Fruit fly (Drosophila melanogaster): ENCODE results near the gene CG11122.
A peak's percentile ranks its signal among the peaks of the same experiment; 100 is the strongest.

The CG11122 gene

DNA sequence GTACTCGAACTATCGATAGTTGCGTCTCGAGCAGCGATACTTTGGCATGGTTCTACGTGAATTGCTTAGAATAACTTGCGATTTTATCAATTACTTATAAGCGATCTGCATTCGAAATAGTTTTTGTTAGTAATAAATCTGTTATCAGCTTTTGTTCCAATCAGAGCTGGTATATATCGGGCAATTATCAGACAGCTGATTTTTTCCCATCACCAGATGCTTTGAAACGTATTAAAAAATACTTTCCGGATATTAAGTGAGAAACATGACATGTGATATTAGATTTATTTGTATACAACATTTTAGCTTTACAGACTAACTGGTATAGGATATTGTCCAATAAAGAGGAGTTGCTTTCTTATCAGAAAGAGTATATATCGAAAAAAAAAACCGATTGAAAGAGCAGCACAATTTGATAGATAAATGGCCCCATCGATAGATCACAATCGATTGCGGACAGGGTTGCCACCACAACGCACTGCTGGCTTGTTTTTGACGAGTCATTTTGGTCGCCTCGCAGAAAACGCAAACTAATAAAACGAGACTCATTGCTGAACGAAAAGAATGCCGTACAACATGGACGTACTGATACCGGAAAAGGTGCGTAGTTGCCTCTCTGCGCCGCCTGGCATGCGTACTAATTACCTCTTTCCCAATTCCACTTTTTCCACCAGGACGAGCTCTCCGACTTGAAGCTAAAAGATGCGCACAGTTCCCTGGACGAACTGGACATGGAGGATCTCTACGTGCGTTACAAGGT, 403 bp upstream of the CG11122 start, which contains the start of gene Rpt3 (continued):
- no peak for TF ChIP-seq Taf1 (GFP tag; IDR thresholded peaks at IDR 0.05)
- 0 out of 2 replicates have a peak, but pooled peaks have one; percentile 18 for TF ChIP-seq CG9932 (GFP tag; IDR thresholded peaks at IDR 0.05)
- TF ChIP-seq pb (GFP tag; optimal IDR thresholded peaks at IDR 0.05): no peak
- TF ChIP-seq ham (GFP tag; IDR thresholded peaks at IDR 0.05): no peak
- TF ChIP-seq Six4 (GFP tag; optimal IDR thresholded peaks at IDR 0.05): no peak
- no peak for TF ChIP-seq CG3838 (GFP tag; optimal IDR thresholded peaks at IDR 0.05)
- no peak for TF ChIP-seq CG32767 (GFP tag; IDR thresholded peaks at IDR 0.05)
- no peak for TF ChIP-seq NFAT (GFP tag; IDR thresholded peaks at IDR 0.05)
- no peak for TF ChIP-seq CG15514 (GFP tag; optimal IDR thresholded peaks at IDR 0.05)
- TF ChIP-seq pfk (GFP tag; optimal IDR thresholded peaks at IDR 0.05): no peak
- no peak for TF ChIP-seq Hr3 (GFP tag; optimal IDR thresholded peaks at IDR 0.05)
- no peak for TF ChIP-seq Atf3 (GFP tag; optimal IDR thresholded peaks at IDR 0.05)
- no peak for TF ChIP-seq CG2889 (GFP tag; IDR thresholded peaks at IDR 0.05)
- TF ChIP-seq CG17829 (tag; optimal IDR thresholded peaks at IDR 0.05): no peak
- no peak for TF ChIP-seq CG33557 (GFP tag; optimal IDR thresholded peaks at IDR 0.05)
- no peak for TF ChIP-seq Dip2 (GFP tag; IDR thresholded peaks at IDR 0.05)
- no peak for TF ChIP-seq Hr78 (GFP tag; optimal IDR thresholded peaks at IDR 0.05)
- no peak for TF ChIP-seq kni (GFP tag; optimal IDR thresholded peaks at IDR 0.05)
- no peak for TF ChIP-seq eve (GFP tag; optimal IDR thresholded peaks at IDR 0.05)
- no peak for TF ChIP-seq CG1792 (GFP tag; optimal IDR thresholded peaks at IDR 0.05)
- TF ChIP-seq cg (GFP tag; optimal IDR thresholded peaks at IDR 0.05): no peak
- TF ChIP-seq wek (GFP tag; optimal IDR thresholded peaks at IDR 0.05): no peak
- peak; percentile 32 for TF ChIP-seq grn (GFP tag; optimal IDR thresholded peaks at IDR 0.05)
- TF ChIP-seq CG17385 (GFP tag; optimal IDR thresholded peaks at IDR 0.05): no peak
- no peak for TF ChIP-seq cad (GFP tag; optimal IDR thresholded peaks at IDR 0.05)
- TF ChIP-seq CG5180 (GFP tag; optimal IDR thresholded peaks at IDR 0.05): no peak
- peak; percentile 78 for TF ChIP-seq CG13287 (GFP tag; IDR thresholded peaks at IDR 0.05; ENCODE audit: partially characterized antibody)
- TF ChIP-seq Mrtf (GFP tag; IDR thresholded peaks at IDR 0.05): no peak
- TF ChIP-seq gem (tag; optimal IDR thresholded peaks at IDR 0.05): no peak
- no peak for TF ChIP-seq CG10543 (GFP tag; optimal IDR thresholded peaks at IDR 0.05)
- no peak for TF ChIP-seq CG9817 (tag; optimal IDR thresholded peaks at IDR 0.05)
- no peak for TF ChIP-seq CG12769 (tag; optimal IDR thresholded peaks at IDR 0.05)
- TF ChIP-seq zfh2 (GFP tag; optimal IDR thresholded peaks at IDR 0.05): no peak
- TF ChIP-seq ftz-f1 (GFP tag; optimal IDR thresholded peaks at IDR 0.05): no peak
- peak; percentile 43 for TF ChIP-seq YL-1 (GFP tag; optimal IDR thresholded peaks at IDR 0.05)
- TF ChIP-seq jing (GFP tag; optimal IDR thresholded peaks at IDR 0.05): no peak
- no peak for TF ChIP-seq CG31365 (tag; optimal IDR thresholded peaks at IDR 0.05)
- no peak for TF ChIP-seq Nf-YA (GFP tag; IDR thresholded peaks at IDR 0.05)
- no peak for TF ChIP-seq CG12104 (GFP tag; optimal IDR thresholded peaks at IDR 0.05)
- TF ChIP-seq tio (GFP tag; optimal IDR thresholded peaks at IDR 0.05): no peak
- 0 out of 3 replicates have a peak, but pooled peaks have one; percentile 12 for TF ChIP-seq Aef1 (GFP tag; IDR thresholded peaks at IDR 0.05)
- no peak for TF ChIP-seq CG8359 (GFP tag; optimal IDR thresholded peaks at IDR 0.05; ENCODE audit: borderline replicate concordance)
- no peak for TF ChIP-seq CG10366 (GFP tag; IDR thresholded peaks at IDR 0.05)
- TF ChIP-seq yki (optimal IDR thresholded peaks at IDR 0.05): no peak
- TF ChIP-seq Chrac-16 (GFP tag; optimal IDR thresholded peaks at IDR 0.05): no peak
- no peak for TF ChIP-seq CG3726 (GFP tag; IDR thresholded peaks at IDR 0.05)
- no peak for TF ChIP-seq CG17568 (GFP tag; optimal IDR thresholded peaks at IDR 0.05)
- TF ChIP-seq ATbp (GFP tag; optimal IDR thresholded peaks at IDR 0.05): no peak
- no peak for TF ChIP-seq Ssrp (tag; optimal IDR thresholded peaks at IDR 0.05)
- TF ChIP-seq ranshi (GFP tag; IDR thresholded peaks at IDR 0.05): no peak

All from whole organism, embryonic.